Worm (Caenorhabditis elegans) whole organism, L1 larva: ENCODE data around the gene Y37A1A.2.

Experiments used
- aly-2 ChIP-seq: fragments of 150-350 bp; optimal IDR thresholded peaks from 2 replicates; lab custom pipeline; 2014; ENCODE audit warnings: missing biosample characterization, missing genetic modification characterization
- ama-1 ChIP-seq: fragments of 150-350 bp; optimal IDR thresholded peaks from 2 replicates; lab custom pipeline; 2014
- ceh-88 ChIP-seq: fragments of 200-800 bp; sonication (Bioruptor generic); IDR thresholded peaks from 2 replicates; pipeline ENCODE4 v1.3.6; 2022; ENCODE audit warnings: missing genetic modification characterization, missing compliant biosample characterization
- lin-13 ChIP-seq: fragments of 150-350 bp; optimal IDR thresholded peaks from 2 replicates; lab custom pipeline; 2014; ENCODE audit warnings: missing biosample characterization, missing genetic modification reagents, missing genetic modification characterization
- lin-39 ChIP-seq: fragments of 150-350 bp; optimal IDR thresholded peaks from 2 replicates; lab custom pipeline; 2014; ENCODE audit warnings: missing biosample characterization, missing genetic modification reagents, missing genetic modification characterization
- mab-9 ChIP-seq: fragments of 200-800 bp; sonication (Bioruptor generic); IDR thresholded peaks from 2 replicates; pipeline ENCODE4 v1.3.6; 2022; ENCODE audit warnings: missing genetic modification reagents, missing genetic modification characterization, missing compliant biosample characterization
- nhr-11 ChIP-seq: fragments of 150-350 bp; optimal IDR thresholded peaks from 2 replicates; lab custom pipeline; 2014; ENCODE audit warnings: missing biosample characterization, missing genetic modification characterization
- nhr-12 ChIP-seq: sonication (generic microtip); optimal IDR thresholded peaks from 2 replicates; lab custom pipeline; 2017; ENCODE audit warnings: missing biosample characterization, missing genetic modification characterization
- pqm-1 ChIP-seq: sonication (generic microtip); optimal IDR thresholded peaks from 3 replicates; lab custom pipeline; 2017; ENCODE audit warnings: missing biosample characterization, missing genetic modification characterization
- snu-23 ChIP-seq: sonication (generic microtip); optimal IDR thresholded peaks from 2 replicates; lab custom pipeline; 2016; ENCODE audit warnings: missing genetic modification characterization, missing compliant biosample characterization
- ztf-4 ChIP-seq: fragments of 150-350 bp; optimal IDR thresholded peaks from 2 replicates; lab custom pipeline; 2014; ENCODE audit warnings: missing biosample characterization, missing genetic modification characterization

DNA sequence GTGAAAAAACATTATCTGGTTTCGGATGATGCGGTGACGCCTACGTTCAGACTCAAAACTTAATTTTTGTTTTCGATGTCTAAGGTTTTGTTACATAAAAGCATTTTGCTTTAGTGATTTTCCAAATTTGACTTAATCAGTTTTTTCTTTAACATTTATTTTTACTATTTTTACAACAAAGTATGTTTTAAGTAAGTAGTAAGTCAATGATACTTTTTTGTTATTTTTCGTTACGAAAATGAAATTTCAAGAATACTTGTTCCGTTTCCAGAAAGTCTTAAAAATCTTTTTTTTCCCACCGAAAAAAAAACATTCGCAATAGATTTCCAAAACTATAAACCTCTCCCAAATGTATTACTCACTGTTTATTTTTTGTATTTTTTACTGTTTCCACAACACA, 14.8 kb upstream of the Y37A1A.2 start:
- TF ChIP-seq ceh-88 (no peak), mab-9 (GFP tag; lab: Robert Waterston, UW) (no peak), aly-2 (tag; lab: Kevin White, UChicago) (no peak), ztf-4 (tag; lab: Kevin White, UChicago) (no peak), nhr-11 (tag; lab: Kevin White, UChicago) (no peak), snu-23 (GFP tag; lab: Kevin White, UChicago) (no peak), pqm-1 (tag; lab: Kevin White, UChicago) (no peak), ama-1 (lab: Kevin White, UChicago) (no peak), lin-39 (tag; lab: Kevin White, UChicago) (no peak), lin-13 (GFP tag; lab: Kevin White, UChicago) (no peak), nhr-12 (no peak)
